Worm (Caenorhabditis elegans): ENCODE measurements around the gene irld-48.

DNA sequence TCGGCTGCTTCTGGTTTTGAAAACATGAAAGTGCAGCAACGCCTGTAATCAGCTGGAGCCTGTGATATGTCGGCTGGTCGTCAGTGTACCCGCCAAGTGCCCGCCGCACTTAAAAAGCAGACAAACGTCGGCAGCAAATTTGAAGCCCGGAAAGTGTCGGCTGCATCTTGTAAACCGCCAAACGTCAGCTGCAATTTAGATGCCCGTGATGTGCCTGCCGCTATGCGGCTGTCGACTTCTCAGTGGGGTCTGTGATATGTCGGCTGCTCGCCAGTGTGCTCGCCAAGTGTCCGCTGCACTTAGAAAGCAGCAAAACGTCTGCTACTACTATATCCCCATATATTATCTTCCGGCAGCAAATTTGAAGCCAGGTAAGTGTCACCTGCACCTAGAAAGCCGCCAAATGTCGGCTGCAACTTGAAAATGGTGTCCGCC is 31.3 kb downstream of the irld-48 start:
- no peak for TF ChIP-seq unc-62 (GFP tag; optimal IDR thresholded peaks at IDR 0.05)
- no peak for TF ChIP-seq mep-1 (tag; optimal IDR thresholded peaks at IDR 0.05)
- TF ChIP-seq nhr-28 (tag; optimal IDR thresholded peaks at IDR 0.05): no peak
- TF ChIP-seq ceh-83 (GFP tag; optimal IDR thresholded peaks at IDR 0.05): no peak
- TF ChIP-seq unc-120 (tag; optimal IDR thresholded peaks at IDR 0.05; ENCODE audit: poor library complexity, severe bottlenecking): no peak
- TF ChIP-seq nhr-76 (tag; optimal IDR thresholded peaks at IDR 0.05): no peak
- no peak for TF ChIP-seq lin-13 (tag; optimal IDR thresholded peaks at IDR 0.05)
- no peak for TF ChIP-seq ztf-11 (tag; optimal IDR thresholded peaks at IDR 0.05)
- no peak for TF ChIP-seq snpc-4 (tag; optimal IDR thresholded peaks at IDR 0.05)
- TF ChIP-seq nhr-2 (tag; optimal IDR thresholded peaks at IDR 0.05): no peak
- TF ChIP-seq elt-3 (tag; optimal IDR thresholded peaks at IDR 0.05): no peak
- TF ChIP-seq blmp-1 (tag; optimal IDR thresholded peaks at IDR 0.05): no peak
- no peak for TF ChIP-seq elt-1 (tag; optimal IDR thresholded peaks at IDR 0.05; ENCODE audit: borderline replicate concordance, insufficient read depth)
- TF ChIP-seq nhr-237 (tag; optimal IDR thresholded peaks at IDR 0.05): no peak

All from whole organism, mixed stage, embryonic.